Worm (Caenorhabditis elegans) whole organism, L2 larva: ENCODE results near the gene F59G1.4.

Source experiments
- F13H6.1 ChIP-seq: sonication (generic microtip); optimal IDR thresholded peaks from 2 replicates; lab custom pipeline; 2016; ENCODE audit warnings: missing genetic modification characterization, missing compliant biosample characterization
- R02D3.7 ChIP-seq: fragments of 150-350 bp; optimal IDR thresholded peaks from 2 replicates; lab custom pipeline; 2014; ENCODE audit warnings: missing biosample characterization, missing genetic modification characterization
- ZK546.5 ChIP-seq: sonication (generic microtip); optimal IDR thresholded peaks from 2 replicates; lab custom pipeline; 2017; ENCODE audit warnings: missing biosample characterization, missing genetic modification characterization
- alr-1 ChIP-seq: fragments of 150-350 bp; optimal IDR thresholded peaks from 2 replicates; lab custom pipeline; 2014; ENCODE audit warnings: missing biosample characterization, missing genetic modification characterization
- aly-2 ChIP-seq: fragments of 150-350 bp; optimal IDR thresholded peaks from 2 replicates; lab custom pipeline; 2014; ENCODE audit warnings: missing biosample characterization, missing genetic modification characterization
- ama-1 ChIP-seq: fragments of 150-350 bp; optimal IDR thresholded peaks from 2 replicates; lab custom pipeline; 2018; ENCODE audit warnings: inconsistent platforms
- blmp-1 ChIP-seq: sonication (generic microtip); optimal IDR thresholded peaks from 2 replicates; lab custom pipeline; 2017; ENCODE audit warnings: missing genetic modification characterization, mild to moderate bottlenecking, missing compliant biosample characterization, antibody characterized with exemption, moderate library complexity; ENCODE audit not compliant: insufficient read depth
- ceh-16 ChIP-seq: fragments of 150-350 bp; optimal IDR thresholded peaks from 2 replicates; lab custom pipeline; 2014; ENCODE audit warnings: missing biosample characterization, missing genetic modification characterization
- ceh-82 ChIP-seq: fragments of 150-350 bp; optimal IDR thresholded peaks from 2 replicates; lab custom pipeline; 2014; ENCODE audit warnings: missing biosample characterization, missing genetic modification characterization
- crh-2 ChIP-seq: sonication (generic microtip); optimal IDR thresholded peaks from 2 replicates; lab custom pipeline; 2017; ENCODE audit warnings: missing biosample characterization, missing genetic modification characterization
- dmd-4 ChIP-seq: sonication (generic microtip); optimal IDR thresholded peaks from 2 replicates; lab custom pipeline; 2017; ENCODE audit warnings: missing biosample characterization, missing genetic modification characterization
- egl-27 ChIP-seq: sonication (generic microtip); optimal IDR thresholded peaks from 3 replicates; lab custom pipeline; 2017; ENCODE audit warnings: missing biosample characterization, missing genetic modification reagents, missing genetic modification characterization
- elt-1 ChIP-seq: fragments of 150-350 bp; optimal IDR thresholded peaks from 2 replicates; lab custom pipeline; 2014; ENCODE audit warnings: missing biosample characterization, missing genetic modification characterization
- fos-1 ChIP-seq: fragments of 150-350 bp; optimal IDR thresholded peaks from 2 replicates; lab custom pipeline; 2014; ENCODE audit warnings: missing biosample characterization, missing genetic modification characterization
- gmeb-1 ChIP-seq: fragments of 150-350 bp; optimal IDR thresholded peaks from 2 replicates; lab custom pipeline; 2014; ENCODE audit warnings: missing biosample characterization, missing genetic modification characterization
- lin-11 ChIP-seq: fragments of 150-350 bp; sonication (generic microtip); optimal IDR thresholded peaks from 2 replicates; lab custom pipeline; 2014; ENCODE audit warnings: missing biosample characterization, missing genetic modification characterization, inconsistent platforms, mixed read lengths
- lin-13 ChIP-seq: fragments of 150-350 bp; optimal IDR thresholded peaks from 2 replicates; lab custom pipeline; 2014; ENCODE audit warnings: missing biosample characterization, missing genetic modification reagents, missing genetic modification characterization
- lin-39 ChIP-seq: fragments of 150-350 bp; optimal IDR thresholded peaks from 2 replicates; lab custom pipeline; 2014; ENCODE audit warnings: missing biosample characterization, missing genetic modification reagents, missing genetic modification characterization
- mbf-1 ChIP-seq: sonication (generic microtip); optimal IDR thresholded peaks from 2 replicates; lab custom pipeline; 2017; ENCODE audit warnings: missing biosample characterization, missing genetic modification characterization
- nhr-12 ChIP-seq: fragments of 150-350 bp; optimal IDR thresholded peaks from 2 replicates; lab custom pipeline; 2014; ENCODE audit warnings: missing biosample characterization, missing genetic modification characterization
- nhr-129 ChIP-seq: fragments of 150-350 bp; optimal IDR thresholded peaks from 2 replicates; lab custom pipeline; 2014; ENCODE audit warnings: missing biosample characterization, missing genetic modification characterization
- nhr-21 ChIP-seq: fragments of 150-350 bp; optimal IDR thresholded peaks from 2 replicates; lab custom pipeline; 2014; ENCODE audit warnings: missing biosample characterization, missing genetic modification characterization
- nhr-23 ChIP-seq: fragments of 150-350 bp; optimal IDR thresholded peaks from 2 replicates; lab custom pipeline; 2014; ENCODE audit warnings: missing biosample characterization, missing genetic modification reagents, missing genetic modification characterization
- nhr-25 ChIP-seq: fragments of 150-350 bp; sonication (generic microtip); optimal IDR thresholded peaks from 3 replicates; lab custom pipeline; 2014; ENCODE audit warnings: missing biosample characterization, missing genetic modification characterization
- nhr-77 ChIP-seq: fragments of 150-350 bp; optimal IDR thresholded peaks from 2 replicates; lab custom pipeline; 2014; ENCODE audit warnings: missing biosample characterization, missing genetic modification characterization
- skn-1 ChIP-seq: sonication (generic microtip); optimal IDR thresholded peaks from 2 replicates; lab custom pipeline; 2017; ENCODE audit warnings: missing biosample characterization, missing genetic modification characterization
- sma-3 ChIP-seq: sonication (generic microtip); optimal IDR thresholded peaks from 2 replicates; lab custom pipeline; 2016; ENCODE audit warnings: missing genetic modification reagents, missing genetic modification characterization, missing compliant biosample characterization
- sma-9 ChIP-seq, 2 experiments: fragments of 150-350 bp in 1 of 2; sonication (generic microtip) in 1 of 2; optimal IDR thresholded peaks; 2 replicates each; lab custom pipeline; 2014 to 2016; ENCODE audit warnings: missing genetic modification characterization in 2 of 2, mild to moderate bottlenecking in 1 of 2, missing biosample characterization in 1 of 2, missing compliant biosample characterization in 1 of 2, missing genetic modification reagents in 1 of 2, moderate library complexity in 1 of 2
- snpc-4 ChIP-seq: fragments of 150-350 bp; optimal IDR thresholded peaks from 2 replicates; lab custom pipeline; 2014; ENCODE audit warnings: missing biosample characterization, missing genetic modification characterization
- unc-39 ChIP-seq: fragments of 150-350 bp; optimal IDR thresholded peaks from 2 replicates; lab custom pipeline; 2014; ENCODE audit warnings: missing biosample characterization, missing genetic modification characterization
- unc-62 ChIP-seq: fragments of 150-350 bp; optimal IDR thresholded peaks from 2 replicates; lab custom pipeline; 2014; ENCODE audit warnings: missing biosample characterization, missing genetic modification reagents, missing genetic modification characterization
- ztf-1 ChIP-seq: fragments of 200-800 bp; sonication (Bioruptor generic); conservative IDR thresholded peaks from 2 replicates; pipeline ENCODE4 v1.3.6; 2022; ENCODE audit warnings: missing genetic modification characterization, missing compliant biosample characterization
- ztf-4 ChIP-seq: fragments of 150-350 bp; optimal IDR thresholded peaks from 2 replicates; lab custom pipeline; 2014; ENCODE audit warnings: missing biosample characterization, missing genetic modification characterization

F59G1.4 gene

DNA sequence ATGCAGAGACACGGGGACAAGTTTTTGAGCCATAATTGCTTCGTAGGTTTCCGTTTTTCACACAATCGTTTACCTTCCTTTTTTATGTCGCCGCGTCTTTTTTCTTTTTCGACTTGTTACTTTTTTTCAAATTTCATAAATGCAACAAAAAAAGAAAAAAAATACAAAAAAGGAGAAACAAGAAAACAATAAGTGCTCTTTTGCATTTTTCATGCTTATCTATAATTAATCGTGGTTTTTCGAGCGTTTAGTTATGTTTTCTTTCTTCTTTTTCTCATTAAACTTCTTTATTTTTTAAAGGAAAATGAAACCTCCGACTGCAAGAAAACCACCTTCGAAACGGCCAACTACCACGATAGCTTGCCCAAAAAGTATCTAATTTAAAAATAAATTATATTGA, at the start of gene F59G1.4:
F59G1.4 (plus strand) TSS at position 301 of the 400 bp plus-strand sequence.
- TF ChIP-seq F13H6.1 (tag; lab: Kevin White, UChicago) (no peak), ama-1 (lab: Kevin White, UChicago) (no peak), sma-9 (GFP tag; optimal IDR thresholded peaks at IDR 0.05; lab: Kevin White, UChicago) (no peak), sma-9 (tag; optimal IDR thresholded peaks at IDR 0.05; lab: Kevin White, UChicago) (no peak), ztf-1 (GFP tag; lab: Robert Waterston, UW) (no peak), aly-2 (tag; lab: Kevin White, UChicago) (no peak), ceh-16 (tag; lab: Kevin White, UChicago) (no peak), lin-13 (no peak), sma-3 (GFP tag; lab: Kevin White, UChicago) (no peak)
- TF ChIP-seq, all 48 proteins: peak for 0

DNA sequence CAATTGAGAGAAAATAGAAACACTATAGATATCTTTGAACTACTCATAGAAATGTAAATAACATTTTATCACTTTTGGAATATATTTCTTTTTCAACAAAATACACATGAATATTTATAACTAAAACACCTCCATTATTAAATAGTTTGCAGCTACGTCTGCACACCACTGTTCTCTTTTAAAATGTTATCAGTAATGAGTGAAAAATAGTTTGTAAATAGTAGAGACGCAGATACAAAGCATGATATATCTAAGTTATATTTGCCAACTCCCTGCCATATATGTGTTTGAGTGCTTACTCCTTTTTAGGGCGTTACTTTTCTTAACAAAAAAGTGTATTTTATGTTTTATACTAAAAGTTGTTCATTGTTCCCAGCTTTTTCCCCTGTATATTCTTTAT, 49.8 kb upstream of the F59G1.4 start:
- TF ChIP-seq ZK546.5 (tag; lab: Kevin White, UChicago) (no peak), nhr-23 (no peak), fos-1 (tag; lab: Kevin White, UChicago) (peak; percentile 25)

- TF ChIP-seq ztf-4 (tag; lab: Kevin White, UChicago) (no peak), ZK546.5 (tag; lab: Kevin White, UChicago) (no peak), dmd-4 (no peak), skn-1 (tag; lab: Kevin White, UChicago) (no peak), lin-13 (no peak), unc-62 (GFP tag; lab: Kevin White, UChicago) (no peak), F13H6.1 (tag; lab: Kevin White, UChicago) (no peak), blmp-1 (tag; lab: Kevin White, UChicago) (no peak), nhr-23 (no peak), ceh-82 (tag; lab: Kevin White, UChicago) (no peak), nhr-12 (no peak), aly-2 (tag; lab: Kevin White, UChicago) (no peak)
- TF ChIP-seq, all 48 proteins: peak for 0
Measured at ce11 chrII:5852007-5852406, 44.0 kb upstream of the F59G1.4 start, which contains the start of gene H41C03.2. Gene H41C03.2 (minus strand): TSS chrII:5852107.

DNA sequence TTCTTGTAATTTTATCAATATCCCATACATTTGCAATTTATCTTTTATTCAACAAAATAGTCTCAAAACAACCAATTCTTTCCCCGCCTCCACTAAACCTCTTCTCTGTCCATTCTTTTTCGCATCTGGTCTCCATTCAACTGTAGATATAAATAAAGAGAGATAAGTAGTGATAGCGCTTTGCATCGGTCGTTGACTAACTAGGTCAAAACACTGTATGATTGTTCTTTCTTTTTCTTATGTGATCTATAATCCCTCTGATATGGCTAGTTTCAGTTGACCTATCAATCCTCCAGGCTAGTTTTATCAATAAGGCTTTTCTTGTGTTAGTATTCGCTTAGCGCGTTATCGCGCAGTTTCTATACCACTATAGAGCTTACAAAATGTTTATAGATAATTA, 42.7 kb upstream of the F59G1.4 start:
- TF ChIP-seq nhr-77 (tag; lab: Kevin White, UChicago) (no peak), blmp-1 (tag; lab: Kevin White, UChicago) (peak; percentile 28), sma-3 (GFP tag; lab: Kevin White, UChicago) (peak; percentile 16), sma-9 (GFP tag; optimal IDR thresholded peaks at IDR 0.05; lab: Kevin White, UChicago) (peak; percentile 18), sma-9 (tag; optimal IDR thresholded peaks at IDR 0.05; lab: Kevin White, UChicago) (no peak), nhr-21 (tag; lab: Kevin White, UChicago) (peak; percentile 60), egl-27 (tag; lab: Kevin White, UChicago) (peak; percentile 30)
- TF ChIP-seq, all 48 proteins: peak for 5

ce11 chrII:5854122-5854521, 41.8 kb upstream of the F59G1.4 start, which contains the start of gene H41C03.1:
Gene H41C03.1 (plus strand): TSS chrII:5854422.
- TF ChIP-seq lin-39 (tag; lab: Kevin White, UChicago) (no peak), gmeb-1 (tag; lab: Kevin White, UChicago) (no peak), lin-11 (tag; lab: Kevin White, UChicago) (no peak), mbf-1 (tag; lab: Kevin White, UChicago) (no peak), aly-2 (tag; lab: Kevin White, UChicago) (no peak), sma-9 (GFP tag; optimal IDR thresholded peaks at IDR 0.05; lab: Kevin White, UChicago) (no peak), sma-9 (tag; optimal IDR thresholded peaks at IDR 0.05; lab: Kevin White, UChicago) (no peak), crh-2 (tag; lab: Kevin White, UChicago) (no peak), snpc-4 (tag; lab: Kevin White, UChicago) (no peak), nhr-25 (no peak), alr-1 (tag; lab: Kevin White, UChicago) (no peak), skn-1 (tag; lab: Kevin White, UChicago) (no peak), ztf-1 (GFP tag; lab: Robert Waterston, UW) (no peak), elt-1 (tag; lab: Kevin White, UChicago) (no peak), blmp-1 (tag; lab: Kevin White, UChicago) (no peak), ztf-4 (tag; lab: Kevin White, UChicago) (no peak), unc-39 (tag; lab: Kevin White, UChicago) (no peak), nhr-129 (no peak), nhr-23 (no peak), R02D3.7 (tag; lab: Kevin White, UChicago) (no peak)
